Worm (Caenorhabditis elegans) whole organism, midembryonic: Measurements from ENCODE around the gene nhx-6.

Experiments
- flt-1 ChIP-seq: fragments of 200-800 bp; sonication (Bioruptor generic); IDR thresholded peaks from 2 replicates; pipeline ENCODE4 v1.3.6; 2022; ENCODE audit warnings: missing genetic modification characterization, missing compliant biosample characterization
- med-1 ChIP-seq: sonication (generic microtip); optimal IDR thresholded peaks from 2 replicates; lab custom pipeline; 2017; ENCODE audit warnings: missing genetic modification characterization, mild to moderate bottlenecking, missing compliant biosample characterization, antibody characterized with exemption, missing genetic modification reagents; ENCODE audit not compliant: insufficient read depth
- tab-1 ChIP-seq: fragments of 200-800 bp; sonication (Bioruptor generic); IDR thresholded peaks from 2 replicates; pipeline ENCODE4 v1.3.6; 2022; ENCODE audit warnings: missing genetic modification characterization, missing compliant biosample characterization

DNA sequence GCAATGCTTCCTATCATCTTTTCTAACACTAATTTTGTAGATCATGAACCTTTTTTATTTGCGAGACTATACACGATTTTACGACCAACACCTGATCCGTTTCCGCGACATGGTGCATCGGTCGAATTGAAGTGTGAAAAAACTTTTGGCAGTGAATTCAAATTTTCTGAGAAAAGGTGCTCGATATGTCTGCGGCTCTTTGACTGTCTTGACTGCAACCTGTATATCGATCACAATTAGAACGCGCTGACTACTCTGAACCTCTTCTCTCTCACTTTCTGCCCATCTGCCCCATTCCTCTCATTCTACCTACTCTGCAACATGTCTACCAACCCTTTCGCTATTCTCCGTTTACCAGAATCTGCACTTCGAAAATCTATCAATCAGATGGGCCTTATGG lies 11.6 kb downstream of the nhx-6 start, which contains the start of gene fbxb-26:
- no peak for TF ChIP-seq tab-1
- no peak for TF ChIP-seq med-1 (GFP tag; lab: Kevin White, UChicago)
- TF ChIP-seq flt-1 (GFP tag; lab: Robert Waterston, UW), result no peak
